Worm (Caenorhabditis elegans): Measurements from ENCODE around the gene R06F6.14.

The R06F6.14 gene

DNA sequence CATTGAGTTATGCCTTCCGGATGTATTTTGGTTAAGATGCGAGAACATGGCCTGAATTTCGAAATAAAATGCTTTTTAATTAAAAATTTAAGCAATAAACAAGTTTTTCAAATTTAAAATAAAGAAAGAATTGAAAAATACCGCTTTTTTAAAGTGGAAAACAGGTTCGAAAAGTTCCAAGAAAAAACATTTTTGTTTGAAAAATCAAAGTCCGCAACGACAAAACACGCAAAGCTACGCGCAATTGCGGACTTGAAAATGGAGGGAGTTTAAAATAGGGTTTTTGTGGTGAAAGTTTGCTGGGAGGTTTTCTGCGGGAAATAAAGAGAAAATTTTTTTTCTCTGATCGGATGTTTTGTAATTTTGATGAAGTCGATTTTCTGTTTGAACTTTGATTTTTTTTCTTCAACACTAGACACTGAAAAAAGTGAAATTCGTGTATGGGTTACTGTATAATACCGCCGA is 10.6 kb upstream of the R06F6.14 start, which contains the start of gene npp-19 (continued):
- TF ChIP-seq ZK337.2 (GFP tag; IDR thresholded peaks at IDR 0.05) (no peak), fkh-10 (GFP tag; optimal IDR thresholded peaks at IDR 0.05) (no peak), ZK546.5 (tag; optimal IDR thresholded peaks at IDR 0.05) (no peak), ces-1 (GFP tag; optimal IDR thresholded peaks at IDR 0.05) (no peak), tag-97 (GFP tag; IDR thresholded peaks at IDR 0.05) (no peak), jun-1 (tag; optimal IDR thresholded peaks at IDR 0.05) (no peak), daf-12 (tag; optimal IDR thresholded peaks at IDR 0.05) (no peak), D1046.2 (GFP tag; IDR thresholded peaks at IDR 0.05) (no peak), php-3 (GFP tag; IDR thresholded peaks at IDR 0.05) (no peak), fos-1 (tag; optimal IDR thresholded peaks at IDR 0.05) (no peak), ceh-44 (GFP tag; IDR thresholded peaks at IDR 0.05) (no peak), F37D6.2 (tag; optimal IDR thresholded peaks at IDR 0.05) (no peak), nhr-102 (tag; optimal IDR thresholded peaks at IDR 0.05) (no peak), mdt-29 (GFP tag; IDR thresholded peaks at IDR 0.05) (no peak), dmd-6 (GFP tag; IDR thresholded peaks at IDR 0.05) (peak; percentile 35; the same call in 1 of the 2 replicates), egl-27 (tag; optimal IDR thresholded peaks at IDR 0.05) (no peak), lir-3 (tag; optimal IDR thresholded peaks at IDR 0.05) (no peak), lin-13 (GFP tag; optimal IDR thresholded peaks at IDR 0.05) (no peak), nhr-48 (tag; optimal IDR thresholded peaks at IDR 0.05) (no peak), hif-1 (tag; optimal IDR thresholded peaks at IDR 0.05) (no peak), ceh-32 (tag; optimal IDR thresholded peaks at IDR 0.05; ENCODE audit: poor library complexity) (no peak), skn-1 (tag; optimal IDR thresholded peaks at IDR 0.05) (no peak), mes-2 (tag; optimal IDR thresholded peaks at IDR 0.05; ENCODE audit: poor library complexity, severe bottlenecking) (peak; percentile 83), attf-4 (tag; optimal IDR thresholded peaks at IDR 0.05) (no peak), Y75B8A.6 (GFP tag; IDR thresholded peaks at IDR 0.05) (no peak), Y48G9A.11 (GFP tag; IDR thresholded peaks at IDR 0.05) (no peak), mdl-1 (tag; optimal IDR thresholded peaks at IDR 0.05) (no peak), spr-3 (GFP tag; optimal IDR thresholded peaks at IDR 0.05) (no peak), nhr-6 (tag; optimal IDR thresholded peaks at IDR 0.05) (peak; percentile 32), F26F4.8 (GFP tag; conservative IDR thresholded peaks at IDR 0.05) (no peak), tra-1 (GFP tag; IDR thresholded peaks at IDR 0.05) (no peak), vab-7 (GFP tag; IDR thresholded peaks at IDR 0.05) (no peak), dpl-1 (GFP tag; optimal IDR thresholded peaks at IDR 0.05) (peak; percentile 99), madf-5 (GFP tag; IDR thresholded peaks at IDR 0.05) (no peak), hmg-1.1 (GFP tag; IDR thresholded peaks at IDR 0.05) (peak; percentile 54; the same call in 1 of the 2 replicates), unc-130 (GFP tag; optimal IDR thresholded peaks at IDR 0.05) (no peak), Y105C5A.15 (GFP tag; IDR thresholded peaks at IDR 0.05) (no peak), zag-1 (tag; optimal IDR thresholded peaks at IDR 0.05) (no peak), zfp-3 (GFP tag; conservative IDR thresholded peaks at IDR 0.05) (no peak), nhr-11 (tag; optimal IDR thresholded peaks at IDR 0.05) (peak; percentile 14), snpc-1.2 (GFP tag; IDR thresholded peaks at IDR 0.05) (no peak), daf-16 (GFP tag; optimal IDR thresholded peaks at IDR 0.05) (no peak), daf-16 (tag; optimal IDR thresholded peaks at IDR 0.05) (no peak), unc-62 (GFP tag; optimal IDR thresholded peaks at IDR 0.05 in 1 of 2) (no peak), unc-62 (tag; optimal IDR thresholded peaks at IDR 0.05) (no peak), pha-4 (GFP tag; IDR thresholded peaks at IDR 0.05) (0 out of 2 replicates have a peak, but pooled peaks have one; percentile 51), pha-4 (tag; optimal IDR thresholded peaks at IDR 0.05) (peak; percentile 59), spr-1 (tag; optimal IDR thresholded peaks at IDR 0.05) (no peak), unc-39 (tag; optimal IDR thresholded peaks at IDR 0.05) (no peak), daf-19 (GFP tag; conservative IDR thresholded peaks at IDR 0.05) (no peak), hlh-30 (tag; optimal IDR thresholded peaks at IDR 0.05; ENCODE audit: insufficient read depth) (peak; percentile 27), pqm-1 (tag; optimal IDR thresholded peaks at IDR 0.05) (no peak), nhr-28 (tag; optimal IDR thresholded peaks at IDR 0.05) (no peak)

All from whole organism, L4 larva.